Fruit fly (Drosophila melanogaster) whole organism, wandering third instar larva: ENCODE results near the gene 7B2.

Experiments
- Abd-B ChIP-seq: fragments of >200 bp; optimal IDR thresholded peaks from 2 replicates; lab custom pipeline; 2017; ENCODE audit warnings: missing biosample characterization, missing genetic modification characterization
- CG32264 ChIP-seq: fragments of 200-800 bp; sonication (Bioruptor generic); optimal IDR thresholded peaks from 2 replicates; lab custom pipeline; 2016; ENCODE audit warnings: missing biosample characterization, missing genetic modification characterization
- CG9705 ChIP-seq: fragments of 200-800 bp; sonication (Bioruptor generic); optimal IDR thresholded peaks from 2 replicates; lab custom pipeline; 2018; ENCODE audit warnings: missing biosample characterization, mild to moderate bottlenecking, missing genetic modification characterization
- CrebA ChIP-seq: fragments of 200-800 bp; sonication (Bioruptor generic); optimal IDR thresholded peaks from 2 replicates; lab custom pipeline; 2016; ENCODE audit warnings: missing biosample characterization, mild to moderate bottlenecking, missing genetic modification characterization, borderline replicate concordance
- Dfd ChIP-seq: fragments of >200 bp; optimal IDR thresholded peaks from 2 replicates; lab custom pipeline; 2017; ENCODE audit warnings: missing biosample characterization, missing genetic modification characterization
- Dif ChIP-seq: fragments of 200-275, 200-300 bp; sonication (Bioruptor generic); optimal IDR thresholded peaks from 2 replicates; lab custom pipeline; 2018; ENCODE audit warnings: missing biosample characterization, missing genetic modification characterization; ENCODE audit not compliant: partially characterized antibody
- GATAd ChIP-seq: sonication (Bioruptor generic); optimal IDR thresholded peaks from 2 replicates; lab custom pipeline; 2016; ENCODE audit warnings: missing biosample characterization, missing genetic modification characterization
- HLH106 ChIP-seq: fragments of 200-800 bp; optimal IDR thresholded peaks from 3 replicates; lab custom pipeline; 2019; ENCODE audit warnings: missing biosample characterization, mild to moderate bottlenecking, missing genetic modification characterization, moderate library complexity
- Hnf4 ChIP-seq: fragments of 200-800 bp; sonication (Bioruptor generic); optimal IDR thresholded peaks from 2 replicates; lab custom pipeline; 2016; ENCODE audit warnings: missing biosample characterization, mild to moderate bottlenecking, missing genetic modification characterization
- Hr78 ChIP-seq: fragments of >200 bp; optimal IDR thresholded peaks from 2 replicates; lab custom pipeline; 2017; ENCODE audit warnings: missing biosample characterization, missing genetic modification characterization
- Hr83 ChIP-seq: fragments of 200-300 bp; sonication (Bioruptor generic); optimal IDR thresholded peaks from 2 replicates; lab custom pipeline; 2016; ENCODE audit warnings: missing biosample characterization, mild to moderate bottlenecking, missing genetic modification characterization, moderate library complexity; ENCODE audit not compliant: poor library complexity, severe bottlenecking
- Jra ChIP-seq: sonication (Bioruptor generic); optimal IDR thresholded peaks from 2 replicates; lab custom pipeline; 2016; ENCODE audit warnings: missing biosample characterization, missing genetic modification characterization
- Mio ChIP-seq: sonication (Bioruptor generic); optimal IDR thresholded peaks from 2 replicates; lab custom pipeline; 2016; ENCODE audit warnings: missing biosample characterization, missing genetic modification characterization
- Myc ChIP-seq: fragments of >200 bp; optimal IDR thresholded peaks from 2 replicates; lab custom pipeline; 2017
- N ChIP-seq: fragments of >200 bp; optimal IDR thresholded peaks from 2 replicates; lab custom pipeline; 2018; ENCODE audit warnings: missing biosample characterization, missing external identifiers, missing genetic modification characterization
- OdsH ChIP-seq: fragments of 200-800 bp; sonication (Bioruptor generic); optimal IDR thresholded peaks from 2 replicates; lab custom pipeline; 2016; ENCODE audit warnings: missing biosample characterization, mild to moderate bottlenecking, missing genetic modification characterization
- Rel ChIP-seq, 2 experiments: fragments of 200-800 bp; sonication (Bioruptor generic) in 1 of 2; optimal IDR thresholded peaks; 2 replicates in 1 of 2; 3 replicates in 1 of 2; lab custom pipeline; 2016 to 2019; ENCODE audit warnings: mild to moderate bottlenecking in 2 of 2, missing biosample characterization in 2 of 2, missing genetic modification characterization in 2 of 2, moderate library complexity in 1 of 2
- Sp1 ChIP-seq: fragments of 200-800 bp; sonication (Bioruptor generic); optimal IDR thresholded peaks from 3 replicates; lab custom pipeline; 2019; ENCODE audit warnings: missing biosample characterization, mild to moderate bottlenecking, missing genetic modification characterization, moderate library complexity
- Vsx2 ChIP-seq: fragments of 200-300, 225-300 bp; sonication (Bioruptor generic); optimal IDR thresholded peaks from 2 replicates; lab custom pipeline; 2018; ENCODE audit warnings: missing biosample characterization, missing genetic modification characterization; ENCODE audit not compliant: partially characterized antibody
- br ChIP-seq: fragments of 200-800 bp; sonication (Bioruptor generic); optimal IDR thresholded peaks from 2 replicates; lab custom pipeline; 2016; ENCODE audit warnings: missing biosample characterization, missing genetic modification characterization
- brk ChIP-seq: fragments of 200-800 bp; sonication (Bioruptor generic); optimal IDR thresholded peaks from 2 replicates; lab custom pipeline; 2016; ENCODE audit warnings: missing biosample characterization, mild to moderate bottlenecking, missing genetic modification characterization
- dl ChIP-seq, 2 experiments: fragments of 175-275, 200-275 bp in 1 of 2; fragments of 200-275 bp in 1 of 2; sonication (Bioruptor generic); optimal IDR thresholded peaks; lab custom pipeline; 2018; ENCODE audit warnings: mild to moderate bottlenecking in 2 of 2, missing biosample characterization in 2 of 2, missing genetic modification characterization in 2 of 2, moderate library complexity in 2 of 2; ENCODE audit not compliant: partially characterized antibody in 2 of 2, insufficient read depth in 1 of 2
- dmrt93B ChIP-seq: fragments of 200-800 bp; sonication (Bioruptor generic); optimal IDR thresholded peaks from 2 replicates; lab custom pipeline; 2018; ENCODE audit warnings: missing biosample characterization, mild to moderate bottlenecking, missing genetic modification characterization
- dsf ChIP-seq: sonication (Bioruptor generic); optimal IDR thresholded peaks from 2 replicates; lab custom pipeline; 2016; ENCODE audit warnings: missing biosample characterization, missing genetic modification characterization, borderline replicate concordance
- ey ChIP-seq: fragments of 200-800 bp; sonication (Bioruptor generic); optimal IDR thresholded peaks from 2 replicates; lab custom pipeline; 2016; ENCODE audit warnings: missing biosample characterization, missing genetic modification characterization
- foxo ChIP-seq, 2 experiments: fragments of 200-800 bp; sonication (Bioruptor generic); optimal IDR thresholded peaks; 2 replicates in 1 of 2; 3 replicates in 1 of 2; lab custom pipeline; 2016 to 2017; ENCODE audit warnings: missing biosample characterization in 2 of 2, missing genetic modification characterization in 2 of 2
- fru ChIP-seq: fragments of 200-800 bp; sonication (Bioruptor generic); optimal IDR thresholded peaks from 3 replicates; lab custom pipeline; 2016; ENCODE audit warnings: missing biosample characterization, mild to moderate bottlenecking, missing genetic modification characterization
- h ChIP-seq: fragments of 200-800 bp; sonication (Bioruptor generic); optimal IDR thresholded peaks from 3 replicates; lab custom pipeline; 2016; ENCODE audit warnings: missing biosample characterization, mild to moderate bottlenecking, missing genetic modification characterization
- jim ChIP-seq: fragments of 175-275, 200-325 bp; sonication (Bioruptor generic); optimal IDR thresholded peaks from 2 replicates; lab custom pipeline; 2016; ENCODE audit warnings: missing biosample characterization, mild to moderate bottlenecking, missing genetic modification characterization
- lola ChIP-seq: fragments of >200 bp; optimal IDR thresholded peaks from 2 replicates; lab custom pipeline; 2017; ENCODE audit warnings: missing biosample characterization, missing genetic modification characterization
- pan ChIP-seq: fragments of >200 bp; optimal IDR thresholded peaks from 2 replicates; lab custom pipeline; 2017
- psq ChIP-seq: fragments of 200-800 bp; sonication (Bioruptor generic); optimal IDR thresholded peaks from 3 replicates; lab custom pipeline; 2017; ENCODE audit warnings: missing biosample characterization, mild to moderate bottlenecking, missing genetic modification characterization, moderate library complexity
- rgr ChIP-seq: fragments of 200-800 bp; sonication (Bioruptor generic); optimal IDR thresholded peaks from 3 replicates; lab custom pipeline; 2016; ENCODE audit warnings: missing biosample characterization, mild to moderate bottlenecking, missing genetic modification characterization
- sage ChIP-seq: fragments of 200-800 bp; sonication (Bioruptor generic); optimal IDR thresholded peaks from 2 replicates; lab custom pipeline; 2016; ENCODE audit warnings: missing biosample characterization, mild to moderate bottlenecking, missing genetic modification characterization
- sv ChIP-seq: fragments of 200-800 bp; sonication (Bioruptor generic); optimal IDR thresholded peaks from 3 replicates; lab custom pipeline; 2016; ENCODE audit warnings: missing biosample characterization, missing genetic modification characterization
- tai ChIP-seq: sonication (Bioruptor generic); optimal IDR thresholded peaks from 2 replicates; lab custom pipeline; 2016; ENCODE audit warnings: missing biosample characterization, missing genetic modification characterization
- usp ChIP-seq: fragments of >200 bp; optimal IDR thresholded peaks from 2 replicates; lab custom pipeline; 2017; ENCODE audit warnings: missing biosample characterization, missing genetic modification characterization
- woc ChIP-seq: sonication (Bioruptor generic); optimal IDR thresholded peaks from 2 replicates; lab custom pipeline; 2016; ENCODE audit warnings: missing biosample characterization, mild to moderate bottlenecking, missing genetic modification characterization

7B2 gene

DNA sequence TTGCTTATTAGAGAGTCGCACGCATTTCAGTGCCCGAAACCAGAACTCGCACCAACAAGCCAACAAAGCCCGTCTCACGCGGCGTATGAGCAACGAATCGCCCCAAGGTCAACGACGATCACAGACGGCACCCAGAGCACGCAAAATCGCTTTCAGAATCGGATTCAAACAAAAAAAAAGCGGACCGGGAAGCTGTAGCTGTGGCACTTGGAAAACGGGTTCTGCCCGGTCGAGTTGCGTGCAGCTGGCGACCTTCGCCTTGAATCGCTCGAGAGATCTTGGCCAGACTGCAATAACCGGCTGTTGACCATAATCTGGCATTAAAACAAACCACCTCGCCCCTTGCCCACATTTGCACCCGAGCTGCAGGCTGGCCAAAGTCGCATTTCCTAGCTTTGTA is 13.2 kb upstream of the 7B2 start:
- TF ChIP-seq Dif (GFP tag; lab: Kevin White, UChicago), result peak; percentile 73
- TF ChIP-seq Vsx2 (GFP tag; lab: Kevin White, UChicago), result peak; percentile 73
- no peak for TF ChIP-seq Jra
- TF ChIP-seq Sp1, result no peak
- no peak for TF ChIP-seq sv (GFP tag; lab: Kevin White, UChicago)
- peak; percentile 12 for TF ChIP-seq psq (GFP tag; lab: Kevin White, UChicago)
- no peak for TF ChIP-seq br (GFP tag; lab: Kevin White, UChicago)
- no peak for TF ChIP-seq HLH106 (tag; lab: Kevin White, UChicago)
- TF ChIP-seq CG32264 (GFP tag; lab: Kevin White, UChicago), result no peak
- TF ChIP-seq rgr (GFP tag; lab: Kevin White, UChicago), result peak; percentile 20
- no peak for TF ChIP-seq dsf (GFP tag; lab: Kevin White, UChicago)
- TF ChIP-seq h (GFP tag; lab: Kevin White, UChicago), result no peak
- no peak for TF ChIP-seq Rel (GFP tag; optimal IDR thresholded peaks at IDR 0.05; lab: Kevin White, UChicago)
- no peak for TF ChIP-seq Rel (tag; optimal IDR thresholded peaks at IDR 0.05; lab: Kevin White, UChicago)
- TF ChIP-seq jim (GFP tag; lab: Kevin White, UChicago), result no peak
- TF ChIP-seq usp (GFP tag; lab: Kevin White, UChicago), result no peak
- TF ChIP-seq fru (GFP tag; lab: Kevin White, UChicago), result no peak

DNA sequence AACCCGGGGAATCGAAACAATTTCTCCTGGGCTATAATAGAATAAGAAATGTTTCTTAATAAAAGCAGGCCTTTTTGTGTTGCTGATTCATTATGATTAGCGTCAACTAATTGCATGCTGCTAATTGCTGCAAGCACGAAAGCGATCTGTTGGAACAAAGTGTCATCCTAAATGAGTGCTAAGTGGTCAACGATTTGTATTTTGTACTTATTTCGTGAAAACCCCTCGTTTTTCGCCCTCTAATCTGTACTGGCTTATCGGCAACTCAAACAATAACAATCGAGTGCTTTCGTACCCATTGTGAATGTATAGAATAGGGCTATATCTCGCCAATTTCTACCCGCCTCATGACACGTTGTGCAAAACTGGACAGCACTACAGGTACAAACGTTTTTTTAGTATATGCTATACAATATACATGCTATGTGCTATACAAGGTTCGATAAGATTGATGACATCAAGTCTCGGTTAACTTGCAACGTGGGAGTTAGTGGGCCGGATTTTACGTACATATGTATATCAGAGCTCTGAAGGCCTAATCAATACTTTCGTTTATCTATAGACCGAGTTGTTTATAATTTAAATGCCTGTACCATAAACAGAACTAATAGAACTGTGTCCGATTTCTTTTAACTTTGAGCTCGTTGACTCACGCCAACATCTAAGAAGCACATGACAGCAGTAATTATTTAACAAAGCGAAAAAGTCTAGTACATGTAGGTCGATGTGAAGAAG is 11.9 kb upstream of the 7B2 start:
- TF ChIP-seq h (GFP tag; lab: Kevin White, UChicago), result peak; percentile 7
- TF ChIP-seq Sp1, result peak; percentile 10
- no peak for TF ChIP-seq Rel (GFP tag; optimal IDR thresholded peaks at IDR 0.05; lab: Kevin White, UChicago)
- peak; percentile 86 for TF ChIP-seq Rel (tag; optimal IDR thresholded peaks at IDR 0.05; lab: Kevin White, UChicago)
- no peak for TF ChIP-seq CrebA (GFP tag; lab: Kevin White, UChicago)
- TF ChIP-seq ey (GFP tag; lab: Kevin White, UChicago), result no peak
- no peak for TF ChIP-seq br (GFP tag; lab: Kevin White, UChicago)
- peak; percentile 22 for TF ChIP-seq rgr (GFP tag; lab: Kevin White, UChicago)
- TF ChIP-seq OdsH (GFP tag; lab: Kevin White, UChicago), result peak; percentile 13

- no peak for TF ChIP-seq pan
- no peak for TF ChIP-seq Myc
- TF ChIP-seq woc (GFP tag; lab: Kevin White, UChicago), result no peak
- peak; percentile 7 for TF ChIP-seq HLH106 (tag; lab: Kevin White, UChicago)
- no peak for TF ChIP-seq br (GFP tag; lab: Kevin White, UChicago)
- no peak for TF ChIP-seq sage (GFP tag; lab: Kevin White, UChicago)
- no peak for TF ChIP-seq Dfd (GFP tag; lab: Kevin White, UChicago)
- TF ChIP-seq dsf (GFP tag; lab: Kevin White, UChicago), result no peak
- no peak for TF ChIP-seq fru (GFP tag; lab: Kevin White, UChicago)
- no peak for TF ChIP-seq foxo (GFP tag; optimal IDR thresholded peaks at IDR 0.05; lab: Kevin White, UChicago)
- no peak for TF ChIP-seq Mio (GFP tag; lab: Kevin White, UChicago)
- no peak for TF ChIP-seq ey (GFP tag; lab: Kevin White, UChicago)
- TF ChIP-seq Sp1, result peak; percentile 14
- peak; percentile 33 for TF ChIP-seq Hnf4 (GFP tag; lab: Kevin White, UChicago)
- TF ChIP-seq Hr78 (GFP tag; lab: Kevin White, UChicago), result no peak
- no peak for TF ChIP-seq OdsH (GFP tag; lab: Kevin White, UChicago)
- TF ChIP-seq Jra, result peak; percentile 77
- no peak for TF ChIP-seq lola (GFP tag; lab: Kevin White, UChicago)
- TF ChIP-seq h (GFP tag; lab: Kevin White, UChicago), result peak; percentile 43
- TF ChIP-seq Vsx2 (GFP tag; lab: Kevin White, UChicago), result no peak
- TF ChIP-seq dl (GFP tag; optimal IDR thresholded peaks at IDR 0.05; lab: Kevin White, UChicago; ENCODE audit: insufficient read depth in 1 of 2, partially characterized antibody in 2 of 2), result no peak
- no peak for TF ChIP-seq Rel (GFP tag; optimal IDR thresholded peaks at IDR 0.05; lab: Kevin White, UChicago)
- peak; percentile 63 for TF ChIP-seq Rel (tag; optimal IDR thresholded peaks at IDR 0.05; lab: Kevin White, UChicago)
- TF ChIP-seq jim (GFP tag; lab: Kevin White, UChicago), result no peak
- no peak for TF ChIP-seq tai (GFP tag; lab: Kevin White, UChicago)
- no peak for TF ChIP-seq Dif (GFP tag; lab: Kevin White, UChicago)
- TF ChIP-seq usp (GFP tag; lab: Kevin White, UChicago), result no peak
- no peak for TF ChIP-seq CrebA (GFP tag; lab: Kevin White, UChicago)
- TF ChIP-seq Abd-B (GFP tag; lab: Kevin White, UChicago), result no peak
- peak; percentile 38 for TF ChIP-seq rgr (GFP tag; lab: Kevin White, UChicago)
- no peak for TF ChIP-seq CG32264 (GFP tag; lab: Kevin White, UChicago)
- TF ChIP-seq sv (GFP tag; lab: Kevin White, UChicago), result no peak
- TF ChIP-seq GATAd (GFP tag; lab: Kevin White, UChicago), result no peak
- no peak for TF ChIP-seq dmrt93B
- peak; percentile 15 for TF ChIP-seq CG9705 (GFP tag; lab: Kevin White, UChicago)
- no peak for TF ChIP-seq brk
- peak; percentile 98 for TF ChIP-seq Hr83 (GFP tag; lab: Kevin White, UChicago)
- TF ChIP-seq N, result no peak
- no peak for TF ChIP-seq psq (GFP tag; lab: Kevin White, UChicago)
Observed at dm6 chr3R:5367512-5368169, 8.9 kb upstream of the 7B2 start.
